Worm (Caenorhabditis elegans): ENCODE results near the gene fbxa-143.

Gene fbxa-143

DNA sequence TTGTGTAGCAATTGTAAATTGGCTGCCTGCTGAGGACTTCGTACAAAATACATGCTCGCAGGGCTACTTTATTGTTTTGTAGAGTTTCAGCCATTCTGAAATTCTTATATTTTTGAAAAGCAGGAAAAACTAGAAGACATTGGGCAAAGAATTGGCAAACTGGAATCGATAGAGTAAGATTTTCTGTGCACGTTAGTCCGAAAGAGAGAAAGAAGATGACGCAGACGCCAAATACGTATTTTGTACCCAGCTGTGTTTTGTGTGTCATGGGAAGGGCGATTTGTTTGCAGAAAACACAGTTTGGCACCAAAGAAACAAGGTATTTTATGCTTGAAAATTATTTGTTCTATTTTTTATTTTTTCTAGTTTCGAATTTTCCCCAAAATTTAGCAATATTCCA, at the start of gene fbxa-143:
Gene fbxa-143 (minus strand): TSS at position 101 of the 400 bp plus-strand sequence.
- no peak for TF ChIP-seq unc-62 (GFP tag; optimal IDR thresholded peaks at IDR 0.05)

DNA sequence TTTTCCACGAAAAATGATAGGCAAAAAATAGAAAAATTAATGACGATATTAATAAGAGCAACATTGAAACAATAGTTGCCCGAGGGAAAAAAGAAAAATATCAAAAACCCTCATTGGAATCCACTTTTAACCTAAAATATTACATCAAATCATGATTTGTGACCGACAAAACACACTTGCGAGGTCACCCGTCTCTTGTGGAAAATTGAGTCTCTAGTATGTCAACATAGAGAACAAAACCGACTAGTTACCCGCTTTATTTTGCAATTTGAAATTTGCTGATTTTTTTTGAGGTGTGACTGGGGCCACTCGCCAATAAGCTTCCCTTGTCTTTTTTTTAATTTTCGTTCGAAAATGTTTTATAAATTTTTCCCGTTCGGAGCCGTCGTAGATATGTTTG, 48.5 kb upstream of the fbxa-143 start, which contains the start of gene cyp-33D1:
Gene cyp-33D1 (minus strand): TSS at position 101 of the 400 bp plus-strand sequence.
- no peak for TF ChIP-seq unc-62 (GFP tag; optimal IDR thresholded peaks at IDR 0.05)

DNA sequence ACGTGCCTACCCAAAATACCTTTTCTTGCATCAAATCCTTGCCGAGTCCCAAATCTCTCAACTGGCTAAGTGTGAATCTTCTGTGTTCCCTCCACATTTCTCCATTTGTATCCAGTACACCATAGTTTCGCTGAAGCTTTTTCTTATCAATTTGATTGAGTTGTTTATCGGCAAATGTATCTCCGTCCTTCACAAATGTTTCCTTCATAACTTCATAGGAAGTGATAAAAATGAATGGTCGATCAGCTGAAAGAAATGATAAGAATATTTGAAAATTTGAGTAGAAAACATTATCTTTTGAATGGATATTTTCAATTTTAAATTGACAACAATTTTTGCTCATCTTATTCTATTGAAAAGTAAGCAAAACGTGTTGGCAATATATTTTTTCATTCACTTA, 47.9 kb upstream of the fbxa-143 start:
- TF ChIP-seq unc-62 (GFP tag; optimal IDR thresholded peaks at IDR 0.05) = no peak

DNA sequence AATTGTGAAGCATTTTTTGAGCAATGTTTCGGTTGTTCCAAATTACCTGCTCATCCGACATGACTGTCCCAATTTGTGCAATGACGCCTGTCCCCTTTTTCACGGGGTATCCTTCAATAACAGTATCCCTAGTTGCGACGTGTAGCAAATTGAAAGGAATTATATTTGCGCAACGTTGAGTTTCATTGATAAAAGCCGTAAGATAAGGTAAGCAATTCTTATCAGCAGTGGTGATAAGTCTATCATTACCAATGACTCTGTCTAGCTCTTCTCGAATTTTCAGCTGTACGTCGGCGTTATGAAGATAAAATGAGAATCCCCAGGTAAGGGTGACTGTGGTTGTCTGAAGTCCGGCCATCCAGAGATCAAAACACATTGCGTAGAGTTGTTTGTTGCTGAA, 46.8 kb upstream of the fbxa-143 start:
- TF ChIP-seq unc-62 (GFP tag; optimal IDR thresholded peaks at IDR 0.05) = no peak

DNA sequence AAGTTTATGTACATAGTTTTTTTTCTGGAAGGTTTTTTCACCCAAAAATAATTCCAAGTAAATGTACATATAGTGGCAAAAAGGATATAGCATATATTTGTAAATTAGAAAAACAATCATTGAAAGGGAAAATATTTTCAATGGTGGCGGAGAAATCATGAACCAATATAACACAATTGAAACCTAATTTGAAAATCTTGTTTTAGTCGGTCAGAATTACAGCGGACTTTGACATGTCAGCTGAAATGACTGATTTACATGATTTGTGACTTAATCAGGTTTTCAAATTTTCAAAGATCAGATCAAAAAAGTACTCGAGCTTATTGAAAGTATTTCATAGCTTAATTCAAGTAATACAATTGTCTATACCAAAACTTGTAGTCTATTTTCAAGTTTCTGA, 44.4 kb upstream of the fbxa-143 start, which contains the start of gene K05D4.9:
Gene K05D4.9 (minus strand): TSS at position 101 of the 400 bp plus-strand sequence.
- no peak for TF ChIP-seq unc-62 (GFP tag; optimal IDR thresholded peaks at IDR 0.05)

DNA sequence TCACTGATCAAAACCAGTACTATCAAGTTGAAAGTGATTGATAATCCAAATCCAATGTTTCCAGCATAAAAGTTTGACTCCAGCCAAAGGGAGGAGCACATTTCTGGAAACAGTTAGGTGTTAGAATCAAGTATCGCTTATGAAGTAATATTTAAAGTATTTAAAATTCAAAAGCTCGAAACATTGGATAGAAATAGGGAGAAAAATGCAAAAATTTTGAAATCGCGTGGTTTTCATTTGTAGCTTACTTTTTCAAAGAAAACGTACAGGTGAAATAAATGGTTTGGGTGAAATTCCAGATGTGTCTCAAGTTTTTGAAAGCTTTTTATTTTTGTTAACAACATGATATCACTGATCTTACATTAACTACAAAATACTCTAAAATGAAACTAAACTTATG, 41.7 kb upstream of the fbxa-143 start, which contains the start of gene str-111:
Gene str-111 (minus strand): TSS at position 101 of the 400 bp plus-strand sequence.
- TF ChIP-seq unc-62 (GFP tag; optimal IDR thresholded peaks at IDR 0.05) = no peak

DNA sequence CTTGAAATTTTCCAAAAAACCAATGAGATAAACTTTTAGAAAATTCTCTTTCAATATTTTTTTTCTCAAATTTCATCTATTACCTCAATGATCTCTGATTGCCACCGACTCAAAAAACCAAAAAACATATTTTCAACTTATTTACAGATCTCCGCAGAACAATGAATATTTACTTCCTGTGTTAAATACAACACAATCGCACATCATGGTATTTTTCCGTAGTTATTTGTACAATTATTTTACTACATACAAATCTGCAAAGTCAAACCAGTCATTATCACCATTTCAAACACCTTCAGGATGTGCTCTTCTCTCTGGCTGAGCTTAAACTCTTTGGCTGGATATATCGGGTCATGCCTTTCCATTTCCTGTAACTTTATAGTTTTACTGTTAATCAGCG, 38.6 kb upstream of the fbxa-143 start, which contains the start of gene str-108:
Gene str-108 (plus strand): TSS at position 301 of the 400 bp plus-strand sequence.
- TF ChIP-seq unc-62 (GFP tag; optimal IDR thresholded peaks at IDR 0.05) = no peak

ce11 chrV:16163719-16164118, 36.4 kb upstream of the fbxa-143 start, which contains the start of gene F10A3.12:
TSS of gene F10A3.12 (plus strand) at chrV:16164019.
- no peak for TF ChIP-seq unc-62 (GFP tag; optimal IDR thresholded peaks at IDR 0.05)

DNA sequence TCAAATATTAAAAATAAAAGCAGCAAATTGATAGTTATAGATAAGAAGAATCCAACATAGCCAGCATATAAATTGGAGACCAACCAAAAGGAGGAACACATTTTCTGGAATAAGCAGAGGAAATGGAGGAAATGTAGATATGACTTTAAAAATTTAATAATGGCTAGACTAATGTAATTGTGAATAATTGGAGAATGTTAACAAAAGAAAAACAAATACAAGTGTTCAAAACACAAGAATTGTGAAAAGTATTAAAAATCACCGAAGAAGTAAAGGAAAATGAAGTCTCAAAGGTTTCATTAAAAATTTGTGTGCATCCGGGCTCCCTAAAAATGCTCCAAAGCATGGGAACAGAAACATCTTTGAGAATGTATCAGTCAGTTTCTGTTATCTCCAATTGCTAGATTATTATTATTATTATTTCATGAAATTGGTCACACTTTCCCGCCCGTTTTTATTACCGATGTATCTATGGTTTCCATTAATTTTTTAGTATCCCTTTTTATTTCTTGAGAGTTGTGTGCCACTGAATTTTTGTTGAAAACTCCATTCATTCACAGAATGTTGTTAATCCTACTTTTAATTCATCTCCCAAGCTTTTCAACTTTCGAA, 34.9 kb upstream of the fbxa-143 start, which contains the start of the genes str-109 and F10A3.11:
Gene str-109 (minus strand): TSS at position 101 of the 612 bp plus-strand sequence.
Gene F10A3.11 (plus strand): TSS at position 562 of the 612 bp plus-strand sequence.
- TF ChIP-seq unc-62 (GFP tag; optimal IDR thresholded peaks at IDR 0.05) = no peak

- no peak for TF ChIP-seq unc-62 (GFP tag; optimal IDR thresholded peaks at IDR 0.05)
These were observed 32.8 kb upstream of the fbxa-143 start for ce11 chrV:16160087-16160486.

DNA sequence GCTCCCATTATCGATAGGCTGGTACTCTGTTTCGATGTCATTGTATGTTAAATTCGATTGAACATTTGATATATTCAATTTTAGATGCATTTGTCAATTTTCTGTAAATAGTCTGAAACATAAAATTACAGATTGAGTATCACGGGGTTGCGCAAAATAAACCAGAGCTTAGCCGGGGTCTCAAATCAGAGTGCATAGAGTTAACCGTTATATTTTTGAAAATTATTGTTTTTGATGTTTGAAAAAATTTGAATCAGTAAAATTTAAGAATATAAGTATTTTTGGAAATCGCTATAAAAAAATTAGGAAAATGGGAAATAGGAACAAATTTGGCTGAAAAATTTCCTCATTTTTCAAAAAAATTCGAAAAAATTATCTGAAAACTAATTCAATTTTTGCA, 32.3 kb upstream of the fbxa-143 start, which contains the start of gene F10A3.17:
Gene F10A3.17 (minus strand): TSS at position 101 of the 400 bp plus-strand sequence.
- no peak for TF ChIP-seq unc-62 (GFP tag; optimal IDR thresholded peaks at IDR 0.05)

DNA sequence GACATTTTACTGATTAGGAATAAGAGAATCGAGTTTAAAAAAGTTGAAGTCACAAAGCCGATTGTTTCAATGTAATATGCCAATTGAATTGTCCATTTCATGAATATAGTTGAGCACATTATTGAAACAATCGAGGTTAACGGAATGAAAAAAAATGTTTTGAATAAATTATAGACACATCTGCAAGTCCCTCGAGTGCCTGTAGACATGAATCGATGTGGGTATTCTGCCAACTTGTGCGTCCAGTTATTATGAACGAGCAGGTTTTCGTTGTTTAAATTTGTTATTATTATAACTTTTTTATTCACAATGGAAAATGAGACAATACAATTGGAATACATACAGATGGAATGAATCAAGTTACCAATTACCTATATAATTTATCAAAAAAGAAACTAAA, 31.1 kb upstream of the fbxa-143 start, which contains the start of gene str-99:
Gene str-99 (minus strand): TSS at position 101 of the 400 bp plus-strand sequence.
- no peak for TF ChIP-seq unc-62 (GFP tag; optimal IDR thresholded peaks at IDR 0.05)

DNA sequence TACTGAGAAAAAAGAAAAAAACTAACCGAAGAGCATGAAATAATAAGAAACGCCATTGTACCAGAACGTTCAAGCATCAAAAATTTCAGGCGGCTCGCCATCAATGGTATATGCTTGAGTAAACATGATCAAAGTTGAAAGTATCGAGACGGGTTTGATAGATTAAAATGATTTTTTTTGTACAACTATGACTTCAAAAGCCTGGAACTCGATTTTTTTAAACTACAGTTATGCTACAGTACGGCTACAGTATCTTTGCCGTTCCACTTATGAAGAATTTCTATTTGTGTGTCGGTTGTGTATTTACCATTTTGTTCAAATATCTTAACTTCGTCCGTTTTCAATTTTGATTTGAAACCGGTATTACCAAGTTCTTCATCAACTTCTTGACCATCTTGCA, 27.8 kb upstream of the fbxa-143 start, which contains the start of gene str-97:
Gene str-97 (minus strand): TSS at position 101 of the 400 bp plus-strand sequence.
- TF ChIP-seq unc-62 (GFP tag; optimal IDR thresholded peaks at IDR 0.05) = no peak

- TF ChIP-seq unc-62 (GFP tag; optimal IDR thresholded peaks at IDR 0.05) = no peak
These were observed 26.1 kb upstream of the fbxa-143 start, which contains the start of gene str-254 for ce11 chrV:16153375-16153774. TSS of gene str-254 (minus strand) at chrV:16153475.

ce11 chrV:16148805-16149204, 21.5 kb upstream of the fbxa-143 start, which contains the start of gene F10A3.4:
TSS of gene F10A3.4 (plus strand) at chrV:16149105.
- no peak for TF ChIP-seq unc-62 (GFP tag; optimal IDR thresholded peaks at IDR 0.05)

DNA sequence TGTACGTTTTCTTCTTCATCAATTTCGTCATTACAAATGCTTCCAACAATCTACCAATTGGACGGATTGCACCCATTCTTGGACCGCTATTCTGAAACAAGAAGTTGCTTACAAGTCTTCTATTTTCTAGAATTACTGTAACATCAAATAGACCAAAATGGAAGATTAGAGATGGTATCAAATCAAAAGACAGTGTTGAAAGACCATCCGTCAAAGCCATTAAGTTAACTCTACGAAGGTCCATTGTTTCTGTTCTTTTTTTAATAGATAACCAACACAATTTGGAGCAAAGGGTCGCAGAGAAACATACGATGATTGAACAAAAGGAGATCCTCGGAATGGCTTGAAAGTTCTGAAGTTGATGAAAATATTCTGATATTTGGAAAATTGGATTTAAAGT, 17.7 kb upstream of the fbxa-143 start:
- no peak for TF ChIP-seq unc-62 (GFP tag; optimal IDR thresholded peaks at IDR 0.05)

- no peak for TF ChIP-seq unc-62 (GFP tag; optimal IDR thresholded peaks at IDR 0.05)
These were observed 15.8 kb upstream of the fbxa-143 start, which contains the start of gene fbxa-88 for ce11 chrV:16143066-16143581. TSS of gene fbxa-88 (minus strand) at chrV:16143116.

All from whole organism, dauer.